Worm (Caenorhabditis elegans) whole organism, mixed stage, embryonic: ENCODE results near the gene E03H12.4.
"Not testable (repeated sequence)": the region's sequence is repeated elsewhere in the genome, so short reads cannot be mapped to it uniquely, and the experiment has no call there.

ENCODE experiments used
- bed-3 ChIP-seq: fragments of 200-800 bp; sonication (Bioruptor generic); optimal IDR thresholded peaks from 3 replicates; lab custom pipeline; 2018; ENCODE audit warnings: mild to moderate bottlenecking, missing genetic modification characterization, moderate library complexity, missing compliant biosample characterization
- ces-1 ChIP-seq: fragments of 150-350 bp; optimal IDR thresholded peaks from 2 replicates; lab custom pipeline; 2014; ENCODE audit warnings: missing biosample characterization, missing genetic modification reagents, missing genetic modification characterization
- drap-1 ChIP-seq: fragments of 200-800 bp; sonication (Bioruptor generic); optimal IDR thresholded peaks from 3 replicates; lab custom pipeline; 2018; ENCODE audit warnings: mild to moderate bottlenecking, missing genetic modification characterization, missing compliant biosample characterization
- elt-3 ChIP-seq: fragments of 150-350 bp; optimal IDR thresholded peaks from 2 replicates; lab custom pipeline; 2014; ENCODE audit warnings: missing biosample characterization, missing genetic modification characterization
- lin-13 ChIP-seq: fragments of 150-350 bp; optimal IDR thresholded peaks from 2 replicates; lab custom pipeline; 2014; ENCODE audit warnings: missing biosample characterization, missing genetic modification characterization
- nhr-2 ChIP-seq: fragments of 150-350 bp; optimal IDR thresholded peaks from 2 replicates; lab custom pipeline; 2014; ENCODE audit warnings: missing biosample characterization, missing genetic modification characterization
- unc-62 ChIP-seq: fragments of 150-350 bp; optimal IDR thresholded peaks from 2 replicates; lab custom pipeline; 2014; ENCODE audit warnings: missing biosample characterization, missing genetic modification reagents, missing genetic modification characterization
- ztf-11 ChIP-seq: fragments of 150-350 bp; optimal IDR thresholded peaks from 2 replicates; lab custom pipeline; 2014; ENCODE audit warnings: missing biosample characterization, missing genetic modification characterization

DNA sequence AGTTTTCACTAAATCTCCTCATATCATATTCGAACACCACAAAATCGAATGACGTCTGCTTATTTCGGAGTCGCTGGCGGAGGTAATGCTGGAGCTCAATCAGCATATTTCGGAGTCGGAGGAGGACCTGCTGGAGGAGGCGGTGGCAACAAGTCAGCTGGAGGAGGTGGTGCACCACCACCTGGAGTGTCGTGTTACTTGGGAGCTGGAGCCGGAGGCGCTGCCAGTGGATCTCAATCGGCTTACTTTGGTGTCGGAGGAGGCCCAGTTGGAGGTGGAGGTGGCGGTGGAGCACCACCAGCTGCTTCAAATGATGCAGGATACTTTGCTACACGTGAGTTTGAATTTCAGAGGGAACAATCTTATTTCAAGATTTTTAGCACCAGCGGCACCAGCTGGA is 34.1 kb downstream of the E03H12.4 start, which contains the start of gene ssq-4:
- not testable (repeated sequence) for TF ChIP-seq bed-3 (GFP tag; lab: Kevin White, UChicago); unc-62 (GFP tag; lab: Kevin White, UChicago); ces-1 (GFP tag; lab: Kevin White, UChicago); drap-1 (GFP tag; lab: Kevin White, UChicago); lin-13 (tag; lab: Kevin White, UChicago); elt-3 (tag; lab: Kevin White, UChicago); ztf-11 (tag; lab: Kevin White, UChicago); nhr-2
